Worm (Caenorhabditis elegans) whole organism, midembryonic: ENCODE measurements around the gene C49C3.10.

Source experiments
- T22C8.4 ChIP-seq: fragments of 200-800 bp; sonication (Bioruptor generic); IDR thresholded peaks from 2 replicates; pipeline ENCODE4 v1.3.6; 2022; ENCODE audit warnings: missing genetic modification characterization, missing compliant biosample characterization
- cog-1 ChIP-seq: sonication (generic microtip); optimal IDR thresholded peaks from 2 replicates; lab custom pipeline; 2016; ENCODE audit warnings: missing genetic modification characterization, missing compliant biosample characterization
- flt-1 ChIP-seq: fragments of 200-800 bp; sonication (Bioruptor generic); IDR thresholded peaks from 2 replicates; pipeline ENCODE4 v1.3.6; 2022; ENCODE audit warnings: missing genetic modification characterization, missing compliant biosample characterization
- med-1 ChIP-seq: sonication (generic microtip); optimal IDR thresholded peaks from 2 replicates; lab custom pipeline; 2017; ENCODE audit warnings: missing genetic modification characterization, mild to moderate bottlenecking, missing compliant biosample characterization, antibody characterized with exemption, missing genetic modification reagents; ENCODE audit not compliant: insufficient read depth
- ref-1 ChIP-seq: fragments of 200-800 bp; sonication (Bioruptor generic); conservative IDR thresholded peaks from 2 replicates; pipeline ENCODE4 v1.3.6; 2022; ENCODE audit warnings: missing genetic modification reagents, missing genetic modification characterization, missing compliant biosample characterization
- tab-1 ChIP-seq: fragments of 200-800 bp; sonication (Bioruptor generic); IDR thresholded peaks from 2 replicates; pipeline ENCODE4 v1.3.6; 2022; ENCODE audit warnings: missing genetic modification characterization, missing compliant biosample characterization
- ztf-23 ChIP-seq: fragments of 200-800 bp; sonication (Bioruptor generic); IDR thresholded peaks from 2 replicates; pipeline ENCODE4 v1.3.6; 2022; ENCODE audit warnings: missing genetic modification reagents, missing genetic modification characterization, missing compliant biosample characterization
- ztf-29 ChIP-seq: fragments of 200-800 bp; sonication (Bioruptor generic); IDR thresholded peaks from 2 replicates; pipeline ENCODE4 v1.3.6; 2022; ENCODE audit warnings: missing genetic modification reagents, missing genetic modification characterization, missing compliant biosample characterization

DNA sequence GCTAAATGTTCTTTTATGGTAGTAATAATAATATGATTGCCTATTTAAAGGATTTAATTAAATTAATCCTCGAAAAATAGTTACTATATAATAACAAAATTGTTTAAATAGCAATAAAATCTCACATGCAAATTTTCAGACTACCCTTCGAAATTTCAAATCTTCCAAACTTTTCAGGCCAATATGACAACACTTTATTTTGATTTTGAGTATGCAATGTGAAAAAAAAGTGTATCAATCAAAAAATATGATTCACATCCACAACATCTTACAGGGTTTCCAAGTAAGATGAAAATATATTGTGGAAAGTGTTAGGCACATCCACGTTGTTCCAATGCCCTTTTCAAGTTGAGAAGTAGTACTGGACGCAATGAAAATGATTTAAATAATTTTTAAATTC is 26.9 kb downstream of the C49C3.10 start, which contains the start of gene snf-9:
- TF ChIP-seq cog-1 (tag; lab: Kevin White, UChicago) (no peak), ztf-23 (no peak), flt-1 (GFP tag; lab: Robert Waterston, UW) (no peak), T22C8.4 (GFP tag; lab: Robert Waterston, UW) (no peak), tab-1 (GFP tag; lab: Robert Waterston, UW) (no peak), med-1 (no peak), ztf-29 (GFP tag; lab: Robert Waterston, UW) (no peak), ref-1 (no peak)
